Fruit fly (Drosophila melanogaster): ENCODE data around the gene LUBEL.

LUBEL gene

dm6 chr2L:6789358-6789757 is 16.8 kb upstream of the LUBEL start:
- peak; percentile 27 for TF ChIP-seq noc (tag; optimal IDR thresholded peaks at IDR 0.05)

dm6 chr2L:6787973-6788368 is 15.4 kb upstream of the LUBEL start:
- no peak for TF ChIP-seq noc (tag; optimal IDR thresholded peaks at IDR 0.05)

- TF ChIP-seq noc (tag; optimal IDR thresholded peaks at IDR 0.05), result peak; percentile 94
These were observed 14.7 kb upstream of the LUBEL start for dm6 chr2L:6787029-6787972.

dm6 chr2L:6786674-6787028 is 14.1 kb upstream of the LUBEL start, which contains the start of gene nrv1:
TSS of gene nrv1 (minus strand) at chr2L:6786861.
- no peak for TF ChIP-seq noc (tag; optimal IDR thresholded peaks at IDR 0.05)

- peak; percentile 29 for TF ChIP-seq noc (tag; optimal IDR thresholded peaks at IDR 0.05)
These were observed 13.0 kb upstream of the LUBEL start for dm6 chr2L:6785583-6785982.

dm6 chr2L:6784235-6784634 is 11.7 kb upstream of the LUBEL start:
- TF ChIP-seq noc (tag; optimal IDR thresholded peaks at IDR 0.05), result no peak

- no peak for TF ChIP-seq noc (tag; optimal IDR thresholded peaks at IDR 0.05)
These were observed 10.8 kb upstream of the LUBEL start for dm6 chr2L:6783395-6783794.

dm6 chr2L:6774853-6775252 is 2.3 kb upstream of the LUBEL start:
- no peak for TF ChIP-seq noc (tag; optimal IDR thresholded peaks at IDR 0.05)

dm6 chr2L:6773645-6774044 is 1.1 kb upstream of the LUBEL start, which contains the start of gene CG17378:
TSS of gene CG17378 (plus strand) at chr2L:6774041.
- no peak for TF ChIP-seq noc (tag; optimal IDR thresholded peaks at IDR 0.05)

dm6 chr2L:6759528-6759927 is 13.0 kb downstream of the LUBEL start, which contains the start of gene CG11322:
TSS of gene CG11322 (minus strand) at chr2L:6759628.
- no peak for TF ChIP-seq noc (tag; optimal IDR thresholded peaks at IDR 0.05)

dm6 chr2L:6751037-6751436 is 21.5 kb downstream of the LUBEL start:
- TF ChIP-seq noc (tag; optimal IDR thresholded peaks at IDR 0.05), result no peak

dm6 chr2L:6747814-6748213 is 24.7 kb downstream of the LUBEL start, which contains the start of gene CG44271:
TSS of gene CG44271 (minus strand) at chr2L:6747914.
- no peak for TF ChIP-seq noc (tag; optimal IDR thresholded peaks at IDR 0.05)

- no peak for TF ChIP-seq noc (tag; optimal IDR thresholded peaks at IDR 0.05)
These were observed 27.0 kb downstream of the LUBEL start, which contains the start of gene CG31910 for dm6 chr2L:6745522-6745921. TSS of gene CG31910 (minus strand) at chr2L:6745622.

dm6 chr2L:6741980-6742591 is 30.5 kb downstream of the LUBEL start, which contains the start of gene meng:
TSS of gene meng (plus strand) at chr2L:6742502.
- TF ChIP-seq noc (tag; optimal IDR thresholded peaks at IDR 0.05), result no peak

- no peak for TF ChIP-seq noc (tag; optimal IDR thresholded peaks at IDR 0.05)
These were observed 32.5 kb downstream of the LUBEL start, which contains the start of gene TTLL3A for dm6 chr2L:6740088-6740487. TSS of gene TTLL3A (minus strand) at chr2L:6740188.

- TF ChIP-seq noc (tag; optimal IDR thresholded peaks at IDR 0.05), result no peak
These were observed 40.0 kb downstream of the LUBEL start, which contains the start of gene TTLL3B for dm6 chr2L:6732566-6732965. TSS of gene TTLL3B (plus strand) at chr2L:6732866.
